Fruit fly (Drosophila melanogaster) whole organism, embryonic: Measurements from ENCODE around the gene Mst98Cb.

Source experiments
- Abd-B ChIP-seq: fragments of 200-800 bp; sonication (Bioruptor generic); optimal IDR thresholded peaks from 2 replicates; lab custom pipeline; 2018; ENCODE audit warnings: missing biosample characterization, mild to moderate bottlenecking, missing genetic modification characterization, moderate library complexity
- BtbVII ChIP-seq: fragments of 200-800 bp; sonication (Bioruptor generic); optimal IDR thresholded peaks from 3 replicates; lab custom pipeline; 2017; ENCODE audit warnings: missing biosample characterization, mild to moderate bottlenecking, missing genetic modification characterization
- Bteb2 ChIP-seq: fragments of 200-800 bp; sonication (Bioruptor generic); optimal IDR thresholded peaks from 2 replicates; lab custom pipeline; 2016; ENCODE audit warnings: missing biosample characterization, missing genetic modification characterization
- CG10209 ChIP-seq: fragments of 200-800 bp; sonication (Bioruptor generic); optimal IDR thresholded peaks from 3 replicates; lab custom pipeline; 2017; ENCODE audit warnings: missing biosample characterization, mild to moderate bottlenecking, missing genetic modification characterization, missing genetic modification reagents
- CG10274 ChIP-seq: fragments of 200-800 bp; sonication (Bioruptor generic); optimal IDR thresholded peaks from 3 replicates; lab custom pipeline; 2017; ENCODE audit warnings: missing biosample characterization, mild to moderate bottlenecking, missing genetic modification characterization
- CG11696 ChIP-seq: fragments of 200-800 bp; sonication (Bioruptor generic); IDR thresholded peaks from 2 replicates; pipeline ENCODE4 v1.3.6; 2022; ENCODE audit warnings: missing biosample characterization, missing genetic modification characterization
- CG12659 ChIP-seq: fragments of 200-800 bp; sonication (Bioruptor generic); optimal IDR thresholded peaks from 3 replicates; lab custom pipeline; 2017; ENCODE audit warnings: mild to moderate bottlenecking, missing biosample characterization, missing genetic modification reagents, missing genetic modification characterization
- CG16815 ChIP-seq: fragments of 200-800 bp; sonication (Bioruptor generic); optimal IDR thresholded peaks from 3 replicates; lab custom pipeline; 2017; ENCODE audit warnings: missing biosample characterization, mild to moderate bottlenecking, missing genetic modification characterization
- CG18476 ChIP-seq: fragments of 200-800 bp; sonication (Bioruptor generic); optimal IDR thresholded peaks from 2 replicates; lab custom pipeline; 2016; ENCODE audit warnings: missing biosample characterization, mild to moderate bottlenecking, missing genetic modification characterization
- CG30431 ChIP-seq: fragments of 200-800 bp; sonication (Bioruptor generic); optimal IDR thresholded peaks from 2 replicates; lab custom pipeline; 2017; ENCODE audit warnings: missing biosample characterization, missing genetic modification characterization
- CG3163 ChIP-seq: fragments of 200-800 bp; sonication (Bioruptor generic); optimal IDR thresholded peaks from 3 replicates; lab custom pipeline; 2016; ENCODE audit warnings: missing biosample characterization, missing genetic modification characterization
- CG32532 ChIP-seq: fragments of 200-800 bp; sonication (Bioruptor generic); IDR thresholded peaks from 2 replicates; pipeline ENCODE4 v1.3.6; 2022; ENCODE audit warnings: missing biosample characterization, missing genetic modification characterization
- CG33213 ChIP-seq: fragments of 200-800 bp; sonication (Bioruptor generic); optimal IDR thresholded peaks from 3 replicates; lab custom pipeline; 2016; ENCODE audit warnings: missing biosample characterization, missing genetic modification characterization
- CG3407 ChIP-seq: fragments of 200-800 bp; sonication (Bioruptor generic); optimal IDR thresholded peaks from 2 replicates; lab custom pipeline; 2018; ENCODE audit warnings: missing biosample characterization, mild to moderate bottlenecking, missing genetic modification characterization
- CG42726 ChIP-seq: fragments of 200-800 bp; sonication (Bioruptor generic); IDR thresholded peaks from 2 replicates; pipeline ENCODE4 v1.3.6; 2022; ENCODE audit warnings: missing biosample characterization, missing genetic modification characterization; ENCODE audit not compliant: partially characterized antibody
- CG4282 ChIP-seq: fragments of 200-800 bp; sonication (Bioruptor generic); optimal IDR thresholded peaks from 2 replicates; lab custom pipeline; 2016; ENCODE audit warnings: missing biosample characterization, missing genetic modification characterization
- CG9797 ChIP-seq: fragments of 200-800 bp; sonication (Bioruptor generic); optimal IDR thresholded peaks from 3 replicates; lab custom pipeline; 2018; ENCODE audit warnings: missing biosample characterization, mild to moderate bottlenecking, missing genetic modification characterization
- CTCF ChIP-seq: fragments of 200-800 bp; sonication (Bioruptor generic); optimal IDR thresholded peaks from 2 replicates; lab custom pipeline; 2017; ENCODE audit warnings: missing biosample characterization, mild to moderate bottlenecking, missing genetic modification characterization, moderate library complexity
- D19A ChIP-seq: fragments of 200-800 bp; optimal IDR thresholded peaks from 3 replicates; lab custom pipeline; 2019; ENCODE audit warnings: missing biosample characterization, mild to moderate bottlenecking, missing genetic modification characterization, moderate library complexity
- D19B ChIP-seq: fragments of 200-800 bp; sonication (Bioruptor generic); optimal IDR thresholded peaks from 2 replicates; lab custom pipeline; 2017; ENCODE audit warnings: missing biosample characterization, mild to moderate bottlenecking, missing genetic modification characterization
- Dll ChIP-seq: fragments of 200-800 bp; sonication (Bioruptor generic); IDR thresholded peaks from 4 replicates; pipeline ENCODE4 v1.3.6; 2022; ENCODE audit warnings: missing biosample characterization, missing genetic modification characterization; ENCODE audit not compliant: partially characterized antibody
- Jarid2 ChIP-seq: fragments of 200-800 bp; sonication (Bioruptor generic); optimal IDR thresholded peaks from 3 replicates; lab custom pipeline; 2017; ENCODE audit warnings: mild to moderate bottlenecking, missing biosample characterization, missing genetic modification reagents, missing genetic modification characterization
- Lim3 ChIP-seq: fragments of 200-800 bp; sonication (Bioruptor generic); IDR thresholded peaks from 2 replicates; pipeline ENCODE4 v1.3.6; 2022; ENCODE audit warnings: missing biosample characterization, missing genetic modification characterization
- MTF-1 ChIP-seq: fragments of 200-800 bp; sonication (Bioruptor generic); optimal IDR thresholded peaks from 2 replicates; lab custom pipeline; 2018; ENCODE audit warnings: missing biosample characterization, mild to moderate bottlenecking, missing genetic modification characterization, borderline replicate concordance
- Mes4 ChIP-seq: fragments of 200-800 bp; sonication (Bioruptor generic); optimal IDR thresholded peaks from 2 replicates; lab custom pipeline; 2016; ENCODE audit warnings: missing biosample characterization, missing genetic modification characterization
- Nf-YA ChIP-seq: fragments of 200-800 bp; sonication (Bioruptor generic); IDR thresholded peaks from 2 replicates; pipeline ENCODE4 v1.3.6; 2022; ENCODE audit warnings: missing biosample characterization, missing genetic modification characterization
- Opbp ChIP-seq: fragments of 200-800 bp; sonication (Bioruptor generic); IDR thresholded peaks from 3 replicates; pipeline ENCODE4 v1.3.6; 2022; ENCODE audit warnings: missing biosample characterization, missing genetic modification characterization; ENCODE audit not compliant: partially characterized antibody
- Side ChIP-seq: fragments of 200-800 bp; sonication (Bioruptor generic); optimal IDR thresholded peaks from 2 replicates; lab custom pipeline; 2016; ENCODE audit warnings: missing biosample characterization, missing genetic modification characterization
- Sox100B ChIP-seq: fragments of 200-800 bp; sonication (Bioruptor generic); optimal IDR thresholded peaks from 3 replicates; lab custom pipeline; 2018; ENCODE audit warnings: missing biosample characterization, mild to moderate bottlenecking, missing genetic modification characterization
- Sox102F ChIP-seq: fragments of 200-800 bp; sonication (Bioruptor generic); optimal IDR thresholded peaks from 2 replicates; lab custom pipeline; 2018; ENCODE audit warnings: missing biosample characterization, mild to moderate bottlenecking, missing genetic modification characterization, moderate library complexity
- Sry-β ChIP-seq: fragments of 200-800 bp; sonication (Bioruptor generic); optimal IDR thresholded peaks from 2 replicates; lab custom pipeline; 2018; ENCODE audit warnings: missing biosample characterization, mild to moderate bottlenecking, missing genetic modification characterization, moderate library complexity
- ci ChIP-seq: fragments of 200-800 bp; sonication (Bioruptor generic); IDR thresholded peaks from 3 replicates; pipeline ENCODE4 v1.3.6; 2022; ENCODE audit warnings: missing biosample characterization, missing genetic modification characterization
- dmrt11E ChIP-seq: fragments of 200-800 bp; sonication (Bioruptor generic); optimal IDR thresholded peaks from 3 replicates; lab custom pipeline; 2018; ENCODE audit warnings: missing biosample characterization, mild to moderate bottlenecking, missing genetic modification characterization, moderate library complexity
- fd102C ChIP-seq: fragments of 200-800 bp; sonication (Bioruptor generic); optimal IDR thresholded peaks from 2 replicates; lab custom pipeline; 2018; ENCODE audit warnings: missing biosample characterization, mild to moderate bottlenecking, missing genetic modification characterization, moderate library complexity
- fd64A ChIP-seq: fragments of 200-800 bp; sonication (Bioruptor generic); optimal IDR thresholded peaks from 3 replicates; lab custom pipeline; 2018; ENCODE audit warnings: missing biosample characterization, mild to moderate bottlenecking, missing genetic modification characterization
- h ChIP-seq: fragments of >200 bp; optimal IDR thresholded peaks from 2 replicates; lab custom pipeline; 2017
- ham ChIP-seq: fragments of 200-800 bp; sonication (Bioruptor generic); IDR thresholded peaks from 2 replicates; pipeline ENCODE4 v1.3.6; 2022; ENCODE audit warnings: missing biosample characterization, missing genetic modification characterization
- hb ChIP-seq: fragments of 200-800 bp; sonication (Bioruptor generic); IDR thresholded peaks from 3 replicates; pipeline ENCODE4 v1.3.6; 2022; ENCODE audit warnings: missing biosample characterization, missing genetic modification characterization; ENCODE audit not compliant: partially characterized antibody
- insv ChIP-seq, 2 experiments: fragments of 200-800 bp; sonication (Bioruptor generic); optimal IDR thresholded peaks; 3 replicates each; lab custom pipeline; 2016 to 2018; ENCODE audit warnings: missing biosample characterization in 2 of 2, missing genetic modification characterization in 2 of 2
- lab ChIP-seq: fragments of 200-800 bp; sonication (Bioruptor generic); optimal IDR thresholded peaks from 3 replicates; lab custom pipeline; 2017; ENCODE audit warnings: missing biosample characterization, missing genetic modification characterization, mild to moderate bottlenecking, moderate library complexity, missing genetic modification reagents
- mam ChIP-seq: fragments of 200-800 bp; sonication (Bioruptor generic); optimal IDR thresholded peaks from 3 replicates; lab custom pipeline; 2016; ENCODE audit warnings: missing biosample characterization, missing genetic modification characterization
- mld ChIP-seq: fragments of 200-800 bp; sonication (Bioruptor generic); IDR thresholded peaks from 3 replicates; pipeline ENCODE4 v1.3.6; 2022; ENCODE audit warnings: missing biosample characterization, missing genetic modification characterization; ENCODE audit not compliant: partially characterized antibody
- pb ChIP-seq: fragments of 200-800 bp; sonication (Bioruptor generic); optimal IDR thresholded peaks from 3 replicates; lab custom pipeline; 2016; ENCODE audit warnings: missing biosample characterization, missing genetic modification characterization
- pfk ChIP-seq: fragments of 200-800 bp; sonication (Bioruptor generic); optimal IDR thresholded peaks from 2 replicates; lab custom pipeline; 2018; ENCODE audit warnings: missing biosample characterization, mild to moderate bottlenecking, missing genetic modification characterization, moderate library complexity
- pnt ChIP-seq: fragments of 200-800 bp; sonication (Bioruptor generic); optimal IDR thresholded peaks from 3 replicates; lab custom pipeline; 2016; ENCODE audit warnings: missing biosample characterization, missing genetic modification characterization
- sd ChIP-seq: fragments of 200-800 bp; sonication (Bioruptor generic); optimal IDR thresholded peaks from 3 replicates; lab custom pipeline; 2018; ENCODE audit warnings: missing biosample characterization, mild to moderate bottlenecking, missing genetic modification characterization, moderate library complexity
- slou ChIP-seq: fragments of 200-800 bp; sonication (Bioruptor generic); optimal IDR thresholded peaks from 3 replicates; lab custom pipeline; 2016; ENCODE audit warnings: missing biosample characterization, missing genetic modification characterization
- so ChIP-seq: fragments of 200-800 bp; sonication (Bioruptor generic); IDR thresholded peaks from 3 replicates; pipeline ENCODE4 v1.3.6; 2022; ENCODE audit warnings: missing biosample characterization, missing genetic modification characterization
- stwl ChIP-seq: fragments of 200-800 bp; sonication (Bioruptor generic); optimal IDR thresholded peaks from 3 replicates; lab custom pipeline; 2018; ENCODE audit warnings: missing biosample characterization, mild to moderate bottlenecking, missing genetic modification characterization, moderate library complexity
- tap ChIP-seq: fragments of 200-800 bp; optimal IDR thresholded peaks from 3 replicates; lab custom pipeline; 2019; ENCODE audit warnings: missing biosample characterization, mild to moderate bottlenecking, missing genetic modification characterization, moderate library complexity
- wek ChIP-seq: fragments of 200-800 bp; sonication (Bioruptor generic); optimal IDR thresholded peaks from 3 replicates; lab custom pipeline; 2018; ENCODE audit warnings: missing biosample characterization, mild to moderate bottlenecking, missing genetic modification characterization, moderate library complexity
- z ChIP-seq: fragments of 200-800 bp; sonication (Bioruptor generic); IDR thresholded peaks from 3 replicates; pipeline ENCODE4 v1.3.6; 2022; ENCODE audit warnings: missing biosample characterization, missing genetic modification characterization

Gene Mst98Cb

DNA sequence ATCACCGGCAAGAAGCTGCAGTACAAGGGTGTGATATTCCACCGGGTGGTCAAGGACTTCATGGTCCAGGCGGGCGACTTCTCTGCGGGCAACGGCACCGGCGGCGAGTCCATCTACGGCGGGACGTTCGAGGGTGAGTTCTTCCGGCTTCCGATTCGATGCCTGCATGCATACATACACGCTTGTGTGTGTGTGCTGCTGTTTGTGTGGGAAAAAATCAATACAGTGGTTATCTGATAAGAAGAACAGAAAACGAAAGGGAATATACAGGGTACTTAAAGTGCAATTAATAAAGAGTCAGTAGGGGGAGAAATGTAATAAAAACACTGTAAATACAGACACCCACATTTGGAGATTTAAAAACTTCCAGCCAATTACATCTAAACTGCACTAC is 48.0 kb downstream of the Mst98Cb start (continued):
- TF ChIP-seq MTF-1 (GFP tag; lab: Kevin White, UChicago): no peak
- TF ChIP-seq Mes4 (GFP tag; lab: Kevin White, UChicago): no peak
- no peak for TF ChIP-seq wek
- TF ChIP-seq dmrt11E (tag; lab: Kevin White, UChicago): no peak
- TF ChIP-seq CG3163 (GFP tag; lab: Kevin White, UChicago): no peak
- TF ChIP-seq Sox102F (GFP tag; lab: Kevin White, UChicago): no peak
- no peak for TF ChIP-seq D19A (tag; lab: Kevin White, UChicago)
- TF ChIP-seq CG30431 (GFP tag; lab: Kevin White, UChicago): no peak
- TF ChIP-seq Sry-β (GFP tag; lab: Kevin White, UChicago): no peak
- no peak for TF ChIP-seq CG16815 (GFP tag; lab: Kevin White, UChicago)
- TF ChIP-seq Abd-B (GFP tag; lab: Kevin White, UChicago): no peak
- TF ChIP-seq h (lab: Kevin White, UChicago): no peak
- TF ChIP-seq CG12659 (GFP tag; lab: Kevin White, UChicago): no peak
- peak; percentile 49 for TF ChIP-seq D19B (GFP tag; lab: Kevin White, UChicago)
- peak; percentile 50; the same call in 1 of the 2 replicates for TF ChIP-seq Nf-YA (GFP tag; lab: Robert Waterston, UW)
- no peak for TF ChIP-seq tap (tag; lab: Kevin White, UChicago)
- no peak for TF ChIP-seq mam (GFP tag; lab: Kevin White, UChicago)
- no peak for TF ChIP-seq Opbp (GFP tag; lab: Robert Waterston, UW)
- no peak for TF ChIP-seq CG18476
- no peak for TF ChIP-seq CG9797 (GFP tag; lab: Kevin White, UChicago)
- TF ChIP-seq lab (GFP tag; lab: Kevin White, UChicago): no peak
- TF ChIP-seq pfk (GFP tag; lab: Kevin White, UChicago): no peak
- TF ChIP-seq ham (GFP tag; lab: Robert Waterston, UW): no peak
- TF ChIP-seq so: 0 out of 3 replicates have a peak, but pooled peaks have one; percentile 16
- no peak for TF ChIP-seq sd
- TF ChIP-seq pb: no peak
- TF ChIP-seq Lim3: no peak
- peak in 1 of 2 experiments; percentile 66 for TF ChIP-seq insv (GFP tag; optimal IDR thresholded peaks at IDR 0.05; lab: Kevin White, UChicago)
- no peak for TF ChIP-seq CG10274
- no peak for TF ChIP-seq CG42726 (GFP tag; lab: Robert Waterston, UW)
- no peak for TF ChIP-seq stwl (tag; lab: Kevin White, UChicago)
- no peak for TF ChIP-seq BtbVII (GFP tag; lab: Kevin White, UChicago)
- no peak for TF ChIP-seq slou (GFP tag; lab: Kevin White, UChicago)
- no peak for TF ChIP-seq CG11696 (GFP tag; lab: Robert Waterston, UW)
- no peak for TF ChIP-seq CG10209 (GFP tag; lab: Kevin White, UChicago)
- TF ChIP-seq CG33213 (GFP tag; lab: Kevin White, UChicago): no peak
- TF ChIP-seq ci (GFP tag; lab: Robert Waterston, UW): peak; percentile 52; the same call in 2 of the 3 replicates
- TF ChIP-seq Jarid2 (GFP tag; lab: Kevin White, UChicago): no peak
- TF ChIP-seq Dll (GFP tag; lab: Robert Waterston, UW): no peak
- no peak for TF ChIP-seq CG4282 (GFP tag; lab: Kevin White, UChicago)
- TF ChIP-seq CG3407 (GFP tag; lab: Kevin White, UChicago): no peak
- TF ChIP-seq Bteb2 (GFP tag; lab: Kevin White, UChicago): no peak
- TF ChIP-seq hb (GFP tag; lab: Robert Waterston, UW): no peak
- TF ChIP-seq CTCF (GFP tag; lab: Kevin White, UChicago): no peak
- TF ChIP-seq Sox100B (GFP tag; lab: Kevin White, UChicago): no peak
- no peak for TF ChIP-seq z
- TF ChIP-seq fd102C: no peak
- no peak for TF ChIP-seq CG32532 (GFP tag; lab: Robert Waterston, UW)
- TF ChIP-seq fd64A (GFP tag; lab: Kevin White, UChicago): no peak
- no peak for TF ChIP-seq Side (GFP tag; lab: Kevin White, UChicago)
- TF ChIP-seq mld (GFP tag; lab: Robert Waterston, UW): no peak
- TF ChIP-seq pnt (GFP tag; lab: Kevin White, UChicago): no peak
